Worm (Caenorhabditis elegans): ENCODE data around the gene T28C6.5.

- TF ChIP-seq pqm-1 (tag; optimal IDR thresholded peaks at IDR 0.05), result no peak
- no peak for TF ChIP-seq ama-1 (optimal IDR thresholded peaks at IDR 0.05)
- TF ChIP-seq unc-86 (tag; optimal IDR thresholded peaks at IDR 0.05), result no peak
- TF ChIP-seq lin-11 (tag; optimal IDR thresholded peaks at IDR 0.05), result no peak
- TF ChIP-seq nfya-1 (tag; optimal IDR thresholded peaks at IDR 0.05), result no peak
- TF ChIP-seq dve-1 (tag; optimal IDR thresholded peaks at IDR 0.05), result no peak
- TF ChIP-seq hlh-30 (tag; optimal IDR thresholded peaks at IDR 0.05; ENCODE audit: insufficient read depth), result no peak
- TF ChIP-seq ets-4 (tag; optimal IDR thresholded peaks at IDR 0.05), result no peak
- TF ChIP-seq hlh-6 (tag; optimal IDR thresholded peaks at IDR 0.05), result no peak
- no peak for TF ChIP-seq dmd-4 (tag; optimal IDR thresholded peaks at IDR 0.05; ENCODE audit: borderline replicate concordance)
- TF ChIP-seq ceh-34 (tag; optimal IDR thresholded peaks at IDR 0.05), result no peak
These were observed 7.6 kb upstream of the T28C6.5 start, which contains the start of gene exc-5 for ce11 chrIV:8813614-8814013.

Data from whole organism, late embryonic.